Worm (Caenorhabditis elegans): ENCODE measurements around the gene F59B2.12.

- TF ChIP-seq ztf-29 (GFP tag; IDR thresholded peaks at IDR 0.05) (no peak), med-1 (GFP tag; optimal IDR thresholded peaks at IDR 0.05; ENCODE audit: insufficient read depth) (no peak), T22C8.4 (GFP tag; IDR thresholded peaks at IDR 0.05) (no peak), cog-1 (tag; optimal IDR thresholded peaks at IDR 0.05) (no peak), flt-1 (GFP tag; IDR thresholded peaks at IDR 0.05) (no peak), tab-1 (GFP tag; IDR thresholded peaks at IDR 0.05) (no peak)
Measured at ce11 chrIII:8996686-8997085, 20.7 kb upstream of the F59B2.12 start, which contains the start of gene skat-1.

Data from whole organism, midembryonic.